Worm (Caenorhabditis elegans): ENCODE data around the gene unc-27.

The unc-27 gene

DNA sequence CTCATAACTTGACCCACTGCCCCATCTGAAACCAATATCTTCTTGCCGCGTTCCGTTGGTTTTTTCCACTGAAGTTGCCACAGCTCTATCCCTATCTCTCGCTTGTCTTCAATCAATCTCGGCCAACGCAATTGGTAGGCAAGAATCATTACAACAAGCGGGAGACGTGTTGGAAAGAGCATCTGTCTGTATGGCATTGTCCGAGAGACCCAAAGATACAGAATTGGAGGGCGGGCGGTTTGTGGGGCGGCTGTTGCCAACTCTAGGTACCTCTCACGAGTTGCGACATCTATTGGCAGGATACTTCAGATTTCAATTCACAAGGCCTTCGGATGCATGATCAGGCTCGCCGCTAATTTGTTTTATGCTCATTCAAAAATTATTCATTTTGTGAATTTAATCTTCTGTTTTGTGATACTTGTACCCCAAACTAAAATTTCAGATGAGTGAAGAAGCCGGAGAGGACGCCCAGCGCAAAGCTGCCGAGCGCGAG is at the start of gene unc-27:
Gene unc-27, plus strand, starts transcription at position 443 of the 493 bp plus-strand sequence.
- TF ChIP-seq tbx-37 (GFP tag; conservative IDR thresholded peaks at IDR 0.05) = no peak
- TF ChIP-seq B0310.2 (tag; optimal IDR thresholded peaks at IDR 0.05) = no peak
- TF ChIP-seq hnd-1 (tag; optimal IDR thresholded peaks at IDR 0.05) = no peak
- no peak for TF ChIP-seq aly-1 (tag; optimal IDR thresholded peaks at IDR 0.05)
- no peak for TF ChIP-seq tbx-11 (GFP tag; IDR thresholded peaks at IDR 0.05)
- TF ChIP-seq flt-1 (GFP tag; IDR thresholded peaks at IDR 0.05) = no peak
- TF ChIP-seq ceh-13 (GFP tag; optimal IDR thresholded peaks at IDR 0.05) = no peak
- TF ChIP-seq hmg-4 (GFP tag; optimal IDR thresholded peaks at IDR 0.05) = no peak
- TF ChIP-seq ama-1 (optimal IDR thresholded peaks at IDR 0.05) = no peak
- TF ChIP-seq ceh-36 (tag; optimal IDR thresholded peaks at IDR 0.05) = no peak
- no peak for TF ChIP-seq tra-4 (tag; optimal IDR thresholded peaks at IDR 0.05)
- TF ChIP-seq F13C5.2 (tag; optimal IDR thresholded peaks at IDR 0.05) = no peak
- TF ChIP-seq scrt-1 (GFP tag; IDR thresholded peaks at IDR 0.05) = no peak
- no peak for TF ChIP-seq pes-1 (GFP tag; IDR thresholded peaks at IDR 0.05)
- TF ChIP-seq ets-7 (tag; optimal IDR thresholded peaks at IDR 0.05) = no peak
- TF ChIP-seq sea-1 (GFP tag; conservative IDR thresholded peaks at IDR 0.05) = no peak
- no peak for TF ChIP-seq hmbx-1 (tag; optimal IDR thresholded peaks at IDR 0.05)

DNA sequence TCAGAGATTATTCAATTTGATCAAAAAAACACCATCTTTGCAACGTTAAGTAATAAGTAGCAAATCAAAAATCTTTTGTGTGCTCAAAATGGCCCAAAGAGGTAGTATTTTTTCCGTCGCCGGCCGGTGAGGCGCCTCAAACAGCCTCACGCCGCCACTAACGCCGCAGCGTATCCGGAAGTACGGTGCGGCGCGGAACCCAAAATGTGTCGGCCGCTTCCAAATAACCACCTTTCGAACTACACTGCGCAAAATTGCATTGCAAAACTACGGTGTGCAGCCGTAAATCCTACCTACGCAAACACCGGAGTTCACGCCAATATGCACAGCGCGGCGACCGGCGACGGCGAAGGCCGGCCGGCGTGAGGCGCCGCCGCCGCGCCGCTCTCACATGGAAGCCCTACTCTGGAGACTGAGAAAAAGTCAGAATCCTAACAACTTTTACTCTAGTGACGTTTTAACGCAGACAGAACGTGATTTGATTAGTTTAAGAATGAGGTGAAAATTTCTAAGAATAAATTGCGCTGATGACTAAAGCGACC is 47.6 kb upstream of the unc-27 start:
- no peak for TF ChIP-seq hnd-1 (tag; optimal IDR thresholded peaks at IDR 0.05)
- no peak for TF ChIP-seq ceh-36 (tag; optimal IDR thresholded peaks at IDR 0.05)
- TF ChIP-seq hmg-4 (GFP tag; optimal IDR thresholded peaks at IDR 0.05) = no peak
- TF ChIP-seq sea-1 (GFP tag; conservative IDR thresholded peaks at IDR 0.05) = no peak
- no peak for TF ChIP-seq tbx-11 (GFP tag; IDR thresholded peaks at IDR 0.05)
- no peak for TF ChIP-seq ets-7 (tag; optimal IDR thresholded peaks at IDR 0.05)
- TF ChIP-seq tbx-37 (GFP tag; conservative IDR thresholded peaks at IDR 0.05) = no peak
- no peak for TF ChIP-seq ceh-13 (GFP tag; optimal IDR thresholded peaks at IDR 0.05)
- no peak for TF ChIP-seq flt-1 (GFP tag; IDR thresholded peaks at IDR 0.05)
- TF ChIP-seq hmbx-1 (tag; optimal IDR thresholded peaks at IDR 0.05) = no peak
- no peak for TF ChIP-seq B0310.2 (tag; optimal IDR thresholded peaks at IDR 0.05)
- TF ChIP-seq pes-1 (GFP tag; IDR thresholded peaks at IDR 0.05) = no peak
- TF ChIP-seq tra-4 (tag; optimal IDR thresholded peaks at IDR 0.05) = no peak

ce11 chrX:8742896-8743295 is 46.4 kb upstream of the unc-27 start, which contains the start of gene M02D8.7:
M02D8.7 (minus strand) TSS chrX:8742996.
- TF ChIP-seq ets-7 (tag; optimal IDR thresholded peaks at IDR 0.05) = no peak
- no peak for TF ChIP-seq hmbx-1 (tag; optimal IDR thresholded peaks at IDR 0.05)
- TF ChIP-seq ama-1 (optimal IDR thresholded peaks at IDR 0.05) = no peak
- TF ChIP-seq tbx-11 (GFP tag; IDR thresholded peaks at IDR 0.05) = no peak
- TF ChIP-seq F13C5.2 (tag; optimal IDR thresholded peaks at IDR 0.05) = no peak
- no peak for TF ChIP-seq sea-1 (GFP tag; conservative IDR thresholded peaks at IDR 0.05)
- TF ChIP-seq pes-1 (GFP tag; IDR thresholded peaks at IDR 0.05) = no peak
- TF ChIP-seq B0310.2 (tag; optimal IDR thresholded peaks at IDR 0.05) = no peak
- no peak for TF ChIP-seq tra-4 (tag; optimal IDR thresholded peaks at IDR 0.05)
- no peak for TF ChIP-seq tbx-37 (GFP tag; conservative IDR thresholded peaks at IDR 0.05)
- TF ChIP-seq hnd-1 (tag; optimal IDR thresholded peaks at IDR 0.05) = no peak

DNA sequence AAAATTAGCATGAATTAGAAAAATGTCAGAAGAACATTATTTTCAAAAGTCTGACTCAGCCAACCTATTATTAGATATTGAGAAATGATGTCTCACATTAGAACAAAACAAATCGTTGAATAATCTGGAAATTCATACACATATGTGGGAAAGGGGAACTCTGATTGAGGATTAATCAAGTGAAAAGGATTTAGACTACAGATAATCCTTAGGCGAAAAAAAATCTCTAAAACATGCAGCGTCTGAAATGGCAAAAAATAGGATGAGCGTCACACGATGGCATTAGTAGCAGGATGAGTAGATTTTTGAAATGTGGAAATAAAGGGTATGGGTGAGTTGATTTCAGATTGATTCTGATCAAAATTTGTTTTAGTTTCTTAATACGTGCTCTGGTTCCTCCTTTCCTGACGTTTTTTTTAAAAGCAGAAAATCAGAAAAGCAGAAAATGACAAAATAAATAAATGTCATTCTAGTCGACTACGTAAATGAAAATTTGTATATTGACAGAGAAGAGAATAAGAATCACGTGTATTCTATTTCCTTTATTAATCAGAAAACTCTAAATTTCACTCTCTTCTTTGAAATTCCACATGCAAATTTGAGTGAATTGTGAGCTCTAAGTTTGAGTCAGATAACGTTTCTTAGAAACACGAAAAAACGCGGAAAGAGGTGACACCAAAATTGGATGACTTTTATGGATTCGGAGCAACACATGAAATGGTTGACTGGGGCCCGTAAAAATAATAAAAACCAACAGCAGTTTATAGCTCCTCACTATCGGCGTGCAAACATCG is 44.9 kb upstream of the unc-27 start:
- TF ChIP-seq sea-1 (GFP tag; conservative IDR thresholded peaks at IDR 0.05) = no peak
- TF ChIP-seq hnd-1 (tag; optimal IDR thresholded peaks at IDR 0.05) = no peak
- TF ChIP-seq hmg-4 (GFP tag; optimal IDR thresholded peaks at IDR 0.05) = no peak
- no peak for TF ChIP-seq F13C5.2 (tag; optimal IDR thresholded peaks at IDR 0.05)
- TF ChIP-seq ceh-13 (GFP tag; optimal IDR thresholded peaks at IDR 0.05) = no peak
- no peak for TF ChIP-seq tbx-37 (GFP tag; conservative IDR thresholded peaks at IDR 0.05)
- no peak for TF ChIP-seq ceh-36 (tag; optimal IDR thresholded peaks at IDR 0.05)
- TF ChIP-seq tra-4 (tag; optimal IDR thresholded peaks at IDR 0.05) = no peak
- TF ChIP-seq tbx-11 (GFP tag; IDR thresholded peaks at IDR 0.05) = no peak
- TF ChIP-seq scrt-1 (GFP tag; IDR thresholded peaks at IDR 0.05) = no peak
- TF ChIP-seq flt-1 (GFP tag; IDR thresholded peaks at IDR 0.05) = no peak

DNA sequence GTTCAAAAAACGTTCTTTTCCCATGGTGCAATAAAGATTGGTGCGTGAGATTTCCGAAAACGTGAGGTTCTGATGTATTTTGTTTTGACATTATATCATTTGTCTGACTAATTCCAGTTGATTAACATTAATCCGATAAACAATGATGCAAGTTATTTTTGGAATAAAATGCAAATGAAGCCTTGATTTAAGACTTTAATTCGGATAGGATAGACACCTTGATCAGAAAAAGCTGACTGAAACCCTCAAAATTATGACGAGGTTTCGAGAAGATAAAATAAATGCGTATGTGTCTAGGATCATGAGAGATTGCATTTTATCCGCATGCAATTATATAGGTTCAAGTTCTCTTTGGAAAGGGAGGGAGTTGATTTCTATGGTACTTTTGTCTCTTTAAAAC is 43.7 kb upstream of the unc-27 start:
- TF ChIP-seq B0310.2 (tag; optimal IDR thresholded peaks at IDR 0.05) (no peak), tbx-37 (GFP tag; conservative IDR thresholded peaks at IDR 0.05) (no peak), sea-1 (GFP tag; conservative IDR thresholded peaks at IDR 0.05) (no peak), aly-1 (tag; optimal IDR thresholded peaks at IDR 0.05) (no peak), ets-7 (tag; optimal IDR thresholded peaks at IDR 0.05) (no peak), ama-1 (optimal IDR thresholded peaks at IDR 0.05) (no peak), flt-1 (GFP tag; IDR thresholded peaks at IDR 0.05) (no peak), scrt-1 (GFP tag; IDR thresholded peaks at IDR 0.05) (no peak), F13C5.2 (tag; optimal IDR thresholded peaks at IDR 0.05) (no peak), hmg-4 (GFP tag; optimal IDR thresholded peaks at IDR 0.05) (no peak), pes-1 (GFP tag; IDR thresholded peaks at IDR 0.05) (no peak), ceh-36 (tag; optimal IDR thresholded peaks at IDR 0.05) (no peak), ceh-13 (GFP tag; optimal IDR thresholded peaks at IDR 0.05) (no peak), hmbx-1 (tag; optimal IDR thresholded peaks at IDR 0.05) (no peak)

- TF ChIP-seq ceh-36 (tag; optimal IDR thresholded peaks at IDR 0.05) (no peak), pes-1 (GFP tag; IDR thresholded peaks at IDR 0.05) (no peak), ets-7 (tag; optimal IDR thresholded peaks at IDR 0.05) (no peak), B0310.2 (tag; optimal IDR thresholded peaks at IDR 0.05) (no peak), tra-4 (tag; optimal IDR thresholded peaks at IDR 0.05) (no peak), flt-1 (GFP tag; IDR thresholded peaks at IDR 0.05) (no peak), scrt-1 (GFP tag; IDR thresholded peaks at IDR 0.05) (no peak), hmbx-1 (tag; optimal IDR thresholded peaks at IDR 0.05) (no peak), F13C5.2 (tag; optimal IDR thresholded peaks at IDR 0.05) (no peak), ama-1 (optimal IDR thresholded peaks at IDR 0.05) (no peak), sea-1 (GFP tag; conservative IDR thresholded peaks at IDR 0.05) (no peak)
Observed at ce11 chrX:8750209-8750608, 39.0 kb upstream of the unc-27 start.

ce11 chrX:8750660-8751059 is 38.6 kb upstream of the unc-27 start, which contains the start of gene asns-2:
asns-2 (minus strand) TSS chrX:8750941.
- TF ChIP-seq aly-1 (tag; optimal IDR thresholded peaks at IDR 0.05) (peak; percentile 13), scrt-1 (GFP tag; IDR thresholded peaks at IDR 0.05) (no peak)
